2 fruit fly cellular contexts compared by ENCODE assay signal in genomic region chrX:11619617-11620016, dm6.
TF ChIP-seq lines count a peak whose summit lies in the region.

No protein-coding gene starts in this region.

- no peak for TF ChIP-seq CTCF in whole organism, embryonic (GFP tag; optimal IDR thresholded peaks at IDR 0.05; lab: Kevin White, UChicago)

TF ChIP-seq in whole organism, adult, 20 proteins besides CTCF, POLR2A, EP300 and RAD21:
- TF ChIP-seq cic (GFP tag; optimal IDR thresholded peaks at IDR 0.05; lab: Kevin White, UChicago) = peak; percentile 60
- TF ChIP-seq kay (GFP tag; lab: Kevin White, UChicago; ENCODE audit: borderline replicate concordance) = no peak
TF ChIP-seq in whole organism, adult: peak in this region for 1.

TF ChIP-seq in whole organism, embryonic, 481 proteins besides CTCF, POLR2A, EP300 and RAD21:
- TF ChIP-seq Gsc (GFP tag; IDR thresholded peaks at IDR 0.05; lab: Robert Waterston, UW) = no peak
- peak; percentile 66 for TF ChIP-seq sens (GFP tag; lab: Kevin White, UChicago)
- peak in 1 of 2 experiments; percentile 81 for TF ChIP-seq Pdp1 (GFP tag; optimal IDR thresholded peaks at IDR 0.05; lab: Kevin White, UChicago)
- peak; percentile 31 for TF ChIP-seq exex (tag; optimal IDR thresholded peaks at IDR 0.05; lab: Kevin White, UChicago)
- TF ChIP-seq CG8281 (tag; optimal IDR thresholded peaks at IDR 0.05; lab: Kevin White, UChicago) = peak; percentile 35
- peak; percentile 50 for TF ChIP-seq Med (GFP tag; lab: Kevin White, UChicago)
- no peak for TF ChIP-seq twi (tag; optimal IDR thresholded peaks at IDR 0.05; lab: Kevin White, UChicago)
